Fruit fly (Drosophila melanogaster): ENCODE measurements around the gene CG34251.

DNA sequence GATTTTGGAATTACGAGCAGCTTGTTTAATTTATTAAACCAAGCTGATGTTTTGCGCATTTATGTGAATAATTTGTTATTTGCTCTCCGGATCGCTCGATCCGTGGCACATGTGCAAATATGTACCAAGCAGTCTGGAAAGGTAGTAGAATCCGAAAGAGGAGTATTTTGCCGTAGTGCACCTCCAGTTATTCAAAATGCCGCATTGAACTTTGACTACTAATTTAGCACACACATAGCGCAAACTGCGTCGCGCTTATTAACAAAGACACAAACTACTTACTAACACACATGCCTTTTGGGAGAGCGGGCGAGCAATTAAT lies 12.2 kb upstream of the CG34251 start:
- no peak for TF ChIP-seq Dif (GFP tag; optimal IDR thresholded peaks at IDR 0.05; ENCODE audit: partially characterized antibody)
- TF ChIP-seq sage (GFP tag; optimal IDR thresholded peaks at IDR 0.05) = no peak
- TF ChIP-seq psq (GFP tag; optimal IDR thresholded peaks at IDR 0.05) = no peak
- TF ChIP-seq tai (GFP tag; optimal IDR thresholded peaks at IDR 0.05) = peak; percentile 19
- peak; percentile 16 for TF ChIP-seq OdsH (GFP tag; optimal IDR thresholded peaks at IDR 0.05)
- peak; percentile 51 for TF ChIP-seq h (GFP tag; optimal IDR thresholded peaks at IDR 0.05)
- no peak for TF ChIP-seq GATAd (GFP tag; optimal IDR thresholded peaks at IDR 0.05)
- no peak for TF ChIP-seq Abd-B (GFP tag; optimal IDR thresholded peaks at IDR 0.05)
- TF ChIP-seq HLH106 (tag; optimal IDR thresholded peaks at IDR 0.05) = no peak
- no peak for TF ChIP-seq Hr78 (GFP tag; optimal IDR thresholded peaks at IDR 0.05)
- TF ChIP-seq Mio (GFP tag; optimal IDR thresholded peaks at IDR 0.05) = no peak
- no peak for TF ChIP-seq pan (optimal IDR thresholded peaks at IDR 0.05)
- peak in 1 of 2 experiments; percentile 2 for TF ChIP-seq foxo (GFP tag; optimal IDR thresholded peaks at IDR 0.05)
- TF ChIP-seq CrebA (GFP tag; optimal IDR thresholded peaks at IDR 0.05; ENCODE audit: borderline replicate concordance) = no peak

All from whole organism, wandering third instar larva.